Fruit fly (Drosophila melanogaster): ENCODE data around the gene TM9SF3.

DNA sequence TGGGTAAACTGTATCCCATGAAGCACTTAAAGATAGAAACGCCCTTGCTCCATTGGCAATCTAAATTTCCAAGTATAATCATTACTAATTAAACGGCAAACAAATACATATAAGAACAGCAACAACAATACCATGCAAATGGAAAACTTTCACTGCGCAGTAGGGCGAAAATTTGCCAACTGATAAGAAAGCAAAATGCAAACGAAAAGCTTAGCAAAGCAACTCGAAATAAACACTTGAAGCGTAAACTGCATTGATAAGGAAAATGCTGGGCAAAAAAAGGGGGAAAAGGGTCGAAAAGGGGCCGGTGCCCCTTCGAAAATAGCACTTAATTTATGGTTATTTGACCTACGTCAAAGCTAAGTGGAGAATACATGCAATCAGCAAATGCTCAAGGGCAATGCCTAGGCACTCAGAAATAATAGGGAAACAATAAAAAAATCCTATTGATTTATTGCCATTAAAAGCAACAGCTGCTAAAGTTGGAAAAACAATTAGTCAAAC, 34.8 kb upstream of the TM9SF3 start:
- TF ChIP-seq kay (GFP tag; ENCODE audit: borderline replicate concordance) = peak; percentile 93
- no peak for TF ChIP-seq CG11617 (GFP tag; optimal IDR thresholded peaks at IDR 0.05)
- TF ChIP-seq ovo (GFP tag; optimal IDR thresholded peaks at IDR 0.05) = no peak
- peak; percentile 54 for TF ChIP-seq tj (GFP tag; optimal IDR thresholded peaks at IDR 0.05)
- TF ChIP-seq CG7045 (GFP tag; optimal IDR thresholded peaks at IDR 0.05) = peak; percentile 28
- no peak for TF ChIP-seq CG5204 (GFP tag; optimal IDR thresholded peaks at IDR 0.05)
- no peak for TF ChIP-seq CG14711 (tag; optimal IDR thresholded peaks at IDR 0.05)
- TF ChIP-seq Clk (GFP tag; optimal IDR thresholded peaks at IDR 0.05) = no peak
- TF ChIP-seq cnc (optimal IDR thresholded peaks at IDR 0.05) = no peak
- peak; percentile 16 for TF ChIP-seq CG7101 (tag; optimal IDR thresholded peaks at IDR 0.05)

Measured in whole organism, adult.